Worm (Caenorhabditis elegans) whole organism, early embryonic: ENCODE measurements around the gene str-94.

ENCODE experiments used
- B0310.2 ChIP-seq: sonication (generic microtip); optimal IDR thresholded peaks from 2 replicates; lab custom pipeline; 2016; ENCODE audit warnings: mild to moderate bottlenecking, missing genetic modification characterization, missing compliant biosample characterization
- F13C5.2 ChIP-seq: sonication (generic microtip); optimal IDR thresholded peaks from 2 replicates; lab custom pipeline; 2017; ENCODE audit warnings: mild to moderate bottlenecking, missing genetic modification characterization, inconsistent platforms, missing compliant biosample characterization
- aly-1 ChIP-seq: sonication (generic microtip); optimal IDR thresholded peaks from 2 replicates; lab custom pipeline; 2016; ENCODE audit warnings: missing genetic modification characterization, missing compliant biosample characterization
- ama-1 ChIP-seq: fragments of 150-350 bp; optimal IDR thresholded peaks from 2 replicates; lab custom pipeline; 2014
- ceh-13 ChIP-seq: fragments of 200-800 bp; sonication (Bioruptor generic); optimal IDR thresholded peaks from 2 replicates; lab custom pipeline; 2018; ENCODE audit warnings: mild to moderate bottlenecking, missing genetic modification characterization, missing compliant biosample characterization
- ceh-36 ChIP-seq: sonication (generic microtip); optimal IDR thresholded peaks from 2 replicates; lab custom pipeline; 2016; ENCODE audit warnings: missing genetic modification characterization, inconsistent platforms, missing compliant biosample characterization
- ets-7 ChIP-seq: sonication (generic microtip); optimal IDR thresholded peaks from 2 replicates; lab custom pipeline; 2016; ENCODE audit warnings: missing genotype, missing genetic modification characterization, missing compliant biosample characterization
- flt-1 ChIP-seq: fragments of 200-800 bp; sonication (Bioruptor generic); IDR thresholded peaks from 2 replicates; pipeline ENCODE4 v1.3.6; 2022; ENCODE audit warnings: missing genetic modification characterization, missing compliant biosample characterization
- hmbx-1 ChIP-seq: sonication (generic microtip); optimal IDR thresholded peaks from 2 replicates; lab custom pipeline; 2016; ENCODE audit warnings: mild to moderate bottlenecking, missing genetic modification characterization, missing compliant biosample characterization
- hmg-4 ChIP-seq: fragments of 200-800 bp; sonication (Bioruptor generic); optimal IDR thresholded peaks from 2 replicates; lab custom pipeline; 2018; ENCODE audit warnings: mild to moderate bottlenecking, missing genetic modification characterization, missing compliant biosample characterization
- hnd-1 ChIP-seq: sonication (generic microtip); optimal IDR thresholded peaks from 2 replicates; lab custom pipeline; 2016; ENCODE audit warnings: missing genetic modification characterization, missing compliant biosample characterization
- pes-1 ChIP-seq: fragments of 200-800 bp; sonication (Bioruptor generic); IDR thresholded peaks from 2 replicates; pipeline ENCODE4 v1.3.6; 2022; ENCODE audit warnings: missing genetic modification reagents, missing genetic modification characterization, missing compliant biosample characterization
- scrt-1 ChIP-seq: fragments of 200-800 bp; sonication (Bioruptor generic); IDR thresholded peaks from 2 replicates; pipeline ENCODE4 v1.3.6; 2022; ENCODE audit warnings: missing genetic modification characterization, missing compliant biosample characterization
- sea-1 ChIP-seq: fragments of 200-800 bp; sonication (Bioruptor generic); conservative IDR thresholded peaks from 2 replicates; pipeline ENCODE4 v1.3.6; 2022; ENCODE audit warnings: missing genetic modification characterization, missing compliant biosample characterization
- tbx-11 ChIP-seq: fragments of 200-800 bp; sonication (Bioruptor generic); IDR thresholded peaks from 2 replicates; pipeline ENCODE4 v1.3.6; 2022; ENCODE audit warnings: missing genetic modification characterization, missing compliant biosample characterization
- tbx-37 ChIP-seq: fragments of 200-800 bp; sonication (Bioruptor generic); conservative IDR thresholded peaks from 2 replicates; pipeline ENCODE4 v1.3.6; 2022; ENCODE audit warnings: missing genetic modification reagents, missing genetic modification characterization, missing compliant biosample characterization
- tra-4 ChIP-seq: sonication (generic microtip); optimal IDR thresholded peaks from 2 replicates; lab custom pipeline; 2017; ENCODE audit warnings: missing genetic modification characterization, missing compliant biosample characterization

str-94 gene

DNA sequence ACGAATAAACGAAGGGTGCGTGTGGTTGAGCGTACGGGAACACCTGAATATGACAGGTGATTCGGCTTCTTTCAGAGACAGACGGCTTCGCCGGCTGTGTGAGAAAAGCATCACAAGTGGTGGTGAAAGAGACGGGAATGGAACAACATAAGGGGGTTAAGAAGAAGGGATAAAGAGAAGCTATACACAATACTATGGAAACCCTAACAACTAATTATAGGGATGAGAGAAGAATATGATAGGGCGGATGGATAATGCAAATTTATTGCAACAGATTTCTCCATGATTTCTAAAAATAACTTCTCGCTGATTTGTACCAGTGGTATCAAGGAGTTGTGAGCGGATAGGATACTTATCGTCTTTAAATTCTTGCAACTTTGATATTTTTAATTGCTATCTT is 33.0 kb upstream of the str-94 start, which contains the start of gene hlh-10:
TSS of gene hlh-10 (minus strand) at position 101 of the 400 bp plus-strand sequence.
- no peak for TF ChIP-seq ceh-13 (GFP tag; lab: Kevin White, UChicago)
- no peak for TF ChIP-seq tra-4
- TF ChIP-seq ceh-36 (tag; lab: Kevin White, UChicago) = no peak
- TF ChIP-seq ama-1 (lab: Kevin White, UChicago) = no peak
- TF ChIP-seq sea-1 (GFP tag; lab: Robert Waterston, UW) = no peak
- no peak for TF ChIP-seq tbx-37 (GFP tag; lab: Robert Waterston, UW)
- no peak for TF ChIP-seq B0310.2 (tag; lab: Kevin White, UChicago)
- no peak for TF ChIP-seq scrt-1 (GFP tag; lab: Robert Waterston, UW)
- TF ChIP-seq flt-1 (GFP tag; lab: Robert Waterston, UW) = no peak

DNA sequence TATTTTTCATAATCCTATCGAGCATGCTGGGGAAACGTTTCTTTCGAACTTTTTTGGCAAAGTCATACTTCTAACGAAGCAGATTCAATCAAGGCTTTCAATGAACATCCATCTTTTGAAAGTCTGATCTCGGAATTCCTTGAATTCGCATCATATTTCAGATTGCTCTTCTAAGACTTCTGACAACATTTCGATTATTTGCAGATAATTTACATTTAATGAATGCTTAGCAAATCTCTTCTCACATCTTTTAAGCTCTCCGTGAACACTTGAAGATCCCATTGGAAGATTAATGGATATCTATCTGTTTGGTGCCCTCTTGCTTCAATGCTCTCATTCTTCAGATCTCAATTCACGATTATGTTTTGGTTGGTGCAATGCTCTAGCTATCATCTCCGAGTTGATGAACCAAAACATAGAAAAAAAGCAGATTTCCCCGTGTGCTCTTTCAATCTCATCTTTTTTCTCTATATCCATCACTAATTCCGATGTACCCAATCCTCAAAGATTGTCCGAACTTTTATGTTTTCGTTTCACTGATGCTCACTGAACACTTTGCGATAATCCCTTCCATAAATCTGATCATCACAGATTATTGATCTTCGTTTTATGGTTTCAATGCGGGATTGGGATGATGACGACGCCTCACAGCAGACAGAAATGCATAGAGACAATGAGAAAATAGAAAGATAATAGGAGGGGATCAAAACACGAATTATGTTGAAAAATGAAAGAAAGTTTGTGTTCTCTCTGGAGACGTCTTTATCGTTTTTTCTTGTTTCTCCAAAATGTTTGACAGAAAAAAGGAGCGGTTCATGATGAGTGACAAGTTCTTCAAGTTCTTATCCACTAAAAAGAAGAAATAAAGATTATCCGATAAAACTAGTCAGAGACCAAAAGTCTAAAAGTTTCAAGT is 25.3 kb upstream of the str-94 start:
- TF ChIP-seq ets-7 (tag; lab: Kevin White, UChicago) (no peak), B0310.2 (tag; lab: Kevin White, UChicago) (no peak), hmbx-1 (tag; lab: Kevin White, UChicago) (no peak), ceh-36 (tag; lab: Kevin White, UChicago) (no peak), hnd-1 (tag; lab: Kevin White, UChicago) (no peak), tra-4 (no peak), aly-1 (tag; lab: Kevin White, UChicago) (no peak), sea-1 (GFP tag; lab: Robert Waterston, UW) (no peak), pes-1 (GFP tag; lab: Robert Waterston, UW) (no peak), F13C5.2 (tag; lab: Kevin White, UChicago) (no peak), flt-1 (GFP tag; lab: Robert Waterston, UW) (no peak)

ce11 chrV:9273587-9273986 is 24.5 kb upstream of the str-94 start:
- no peak for TF ChIP-seq sea-1 (GFP tag; lab: Robert Waterston, UW)
- no peak for TF ChIP-seq scrt-1 (GFP tag; lab: Robert Waterston, UW)
- no peak for TF ChIP-seq ceh-36 (tag; lab: Kevin White, UChicago)
- no peak for TF ChIP-seq ama-1 (lab: Kevin White, UChicago)
- peak; percentile 69 for TF ChIP-seq hmg-4 (GFP tag; lab: Kevin White, UChicago)

DNA sequence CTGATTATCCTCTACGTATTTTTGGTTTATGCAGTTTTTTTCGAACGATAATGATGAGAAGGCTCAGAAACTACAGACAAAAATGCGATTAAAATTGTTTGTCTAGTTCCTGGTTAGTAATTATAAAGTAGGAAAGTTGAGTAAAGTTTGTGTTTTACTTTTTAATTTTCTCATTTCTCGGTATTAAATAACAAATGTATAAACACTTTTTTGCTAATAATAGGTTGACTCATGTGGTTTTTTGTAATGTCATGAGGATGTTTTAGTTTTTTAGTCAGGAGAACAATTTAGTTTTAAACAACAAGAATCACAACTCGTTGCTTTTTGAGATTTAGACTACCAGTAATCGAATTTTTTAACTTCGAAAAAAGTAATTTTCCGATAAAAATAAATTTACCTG is 23.5 kb upstream of the str-94 start:
- TF ChIP-seq scrt-1 (GFP tag; lab: Robert Waterston, UW) (no peak), ceh-13 (GFP tag; lab: Kevin White, UChicago) (no peak), aly-1 (tag; lab: Kevin White, UChicago) (no peak), ets-7 (tag; lab: Kevin White, UChicago) (no peak), tbx-37 (GFP tag; lab: Robert Waterston, UW) (no peak), pes-1 (GFP tag; lab: Robert Waterston, UW) (no peak), tbx-11 (no peak), B0310.2 (tag; lab: Kevin White, UChicago) (no peak), sea-1 (GFP tag; lab: Robert Waterston, UW) (no peak)

ce11 chrV:9271835-9272234 is 22.7 kb upstream of the str-94 start:
- no peak for TF ChIP-seq tra-4
- no peak for TF ChIP-seq flt-1 (GFP tag; lab: Robert Waterston, UW)
- no peak for TF ChIP-seq hmg-4 (GFP tag; lab: Kevin White, UChicago)
- TF ChIP-seq scrt-1 (GFP tag; lab: Robert Waterston, UW) = no peak
- no peak for TF ChIP-seq B0310.2 (tag; lab: Kevin White, UChicago)
- no peak for TF ChIP-seq ets-7 (tag; lab: Kevin White, UChicago)
- TF ChIP-seq pes-1 (GFP tag; lab: Robert Waterston, UW) = no peak
- TF ChIP-seq sea-1 (GFP tag; lab: Robert Waterston, UW) = no peak
- no peak for TF ChIP-seq hmbx-1 (tag; lab: Kevin White, UChicago)
- no peak for TF ChIP-seq ama-1 (lab: Kevin White, UChicago)
- no peak for TF ChIP-seq hnd-1 (tag; lab: Kevin White, UChicago)

ce11 chrV:9270442-9270841 is 21.3 kb upstream of the str-94 start:
- TF ChIP-seq scrt-1 (GFP tag; lab: Robert Waterston, UW) = no peak
- no peak for TF ChIP-seq flt-1 (GFP tag; lab: Robert Waterston, UW)
- no peak for TF ChIP-seq tbx-37 (GFP tag; lab: Robert Waterston, UW)
- no peak for TF ChIP-seq aly-1 (tag; lab: Kevin White, UChicago)
- no peak for TF ChIP-seq hmbx-1 (tag; lab: Kevin White, UChicago)
- no peak for TF ChIP-seq ceh-13 (GFP tag; lab: Kevin White, UChicago)

ce11 chrV:9268202-9268601 is 19.1 kb upstream of the str-94 start:
- no peak for TF ChIP-seq ama-1 (lab: Kevin White, UChicago)
- no peak for TF ChIP-seq hmbx-1 (tag; lab: Kevin White, UChicago)
- no peak for TF ChIP-seq B0310.2 (tag; lab: Kevin White, UChicago)
- TF ChIP-seq pes-1 (GFP tag; lab: Robert Waterston, UW) = no peak
- no peak for TF ChIP-seq aly-1 (tag; lab: Kevin White, UChicago)
- no peak for TF ChIP-seq scrt-1 (GFP tag; lab: Robert Waterston, UW)
- TF ChIP-seq hmg-4 (GFP tag; lab: Kevin White, UChicago) = no peak
- TF ChIP-seq hnd-1 (tag; lab: Kevin White, UChicago) = no peak
- no peak for TF ChIP-seq tbx-37 (GFP tag; lab: Robert Waterston, UW)
- no peak for TF ChIP-seq ets-7 (tag; lab: Kevin White, UChicago)
